Fruit fly (Drosophila melanogaster) whole organism, embryonic: ENCODE data around the gene CG2865.
A peak's percentile ranks its signal among the peaks of the same experiment; 100 is the strongest.

Experiments used
- Abd-B ChIP-seq: fragments of 200-800 bp; sonication (Bioruptor generic); optimal IDR thresholded peaks from 2 replicates; lab custom pipeline; 2018; ENCODE audit warnings: missing biosample characterization, mild to moderate bottlenecking, missing genetic modification characterization, moderate library complexity
- CG10267 ChIP-seq: fragments of 200-800 bp; sonication (Bioruptor generic); optimal IDR thresholded peaks from 2 replicates; lab custom pipeline; 2018; ENCODE audit warnings: missing biosample characterization, mild to moderate bottlenecking, missing genetic modification characterization, moderate library complexity
- CG12236 ChIP-seq: fragments of 200-800 bp; sonication (Bioruptor generic); optimal IDR thresholded peaks from 2 replicates; lab custom pipeline; 2016; ENCODE audit warnings: missing biosample characterization, missing genetic modification characterization
- CG12744 ChIP-seq: fragments of 200-800 bp; sonication (Bioruptor generic); optimal IDR thresholded peaks from 2 replicates; lab custom pipeline; 2016; ENCODE audit warnings: missing biosample characterization, missing genetic modification characterization
- CG12942 ChIP-seq: fragments of 200-800 bp; sonication (Bioruptor generic); optimal IDR thresholded peaks from 3 replicates; lab custom pipeline; 2016; ENCODE audit warnings: missing biosample characterization, missing genetic modification characterization
- CG14014 ChIP-seq: fragments of 200-800 bp; sonication (Bioruptor generic); IDR thresholded peaks from 2 replicates; pipeline ENCODE4 v1.3.6; 2022; ENCODE audit warnings: missing biosample characterization, missing genetic modification characterization
- CG16863 ChIP-seq: fragments of 200-800 bp; sonication (Bioruptor generic); optimal IDR thresholded peaks from 3 replicates; lab custom pipeline; 2016; ENCODE audit warnings: missing biosample characterization, missing genetic modification characterization
- CG17328 ChIP-seq: fragments of 200-800 bp; sonication (Bioruptor generic); IDR thresholded peaks from 2 replicates; pipeline ENCODE4 v1.3.6; 2022; ENCODE audit warnings: missing biosample characterization, missing genetic modification characterization
- CG17359 ChIP-seq: fragments of 200-800 bp; sonication (Bioruptor generic); optimal IDR thresholded peaks from 3 replicates; lab custom pipeline; 2018; ENCODE audit warnings: missing biosample characterization, mild to moderate bottlenecking, missing genetic modification characterization, moderate library complexity
- CG17612 ChIP-seq: fragments of 200-800 bp; sonication (Bioruptor generic); IDR thresholded peaks from 2 replicates; pipeline ENCODE4 v1.3.6; 2022; ENCODE audit warnings: missing biosample characterization, missing genetic modification characterization
- CG2116 ChIP-seq: fragments of 200-800 bp; sonication (Bioruptor generic); optimal IDR thresholded peaks from 3 replicates; lab custom pipeline; 2018; ENCODE audit warnings: missing biosample characterization, mild to moderate bottlenecking, missing genetic modification characterization
- CG2712 ChIP-seq: fragments of 200-800 bp; optimal IDR thresholded peaks from 3 replicates; lab custom pipeline; 2019; ENCODE audit warnings: missing biosample characterization, mild to moderate bottlenecking, missing genetic modification characterization, moderate library complexity
- CG42726 ChIP-seq: fragments of 200-800 bp; sonication (Bioruptor generic); IDR thresholded peaks from 2 replicates; pipeline ENCODE4 v1.3.6; 2022; ENCODE audit warnings: missing biosample characterization, missing genetic modification characterization; ENCODE audit not compliant: partially characterized antibody
- CG7745 ChIP-seq: fragments of 200-800 bp; sonication (Bioruptor generic); optimal IDR thresholded peaks from 2 replicates; lab custom pipeline; 2018; ENCODE audit warnings: missing biosample characterization, mild to moderate bottlenecking, missing genetic modification characterization, moderate library complexity
- CG8281 ChIP-seq: fragments of 200-800 bp; sonication (Bioruptor generic); optimal IDR thresholded peaks from 2 replicates; lab custom pipeline; 2018; ENCODE audit warnings: missing biosample characterization, mild to moderate bottlenecking, missing genetic modification characterization, moderate library complexity
- CG8765 ChIP-seq: fragments of 200-800 bp; sonication (Bioruptor generic); IDR thresholded peaks from 2 replicates; pipeline ENCODE4 v1.3.6; 2022; ENCODE audit warnings: missing biosample characterization, missing genetic modification characterization
- CG9215 ChIP-seq: fragments of 200-800 bp; sonication (Bioruptor generic); IDR thresholded peaks from 2 replicates; pipeline ENCODE4 v1.3.6; 2022; ENCODE audit warnings: missing biosample characterization, missing genetic modification characterization
- CG9609 ChIP-seq: fragments of 200-800 bp; sonication (Bioruptor generic); optimal IDR thresholded peaks from 3 replicates; lab custom pipeline; 2016; ENCODE audit warnings: missing biosample characterization, missing genetic modification characterization
- CG9727 ChIP-seq: fragments of 200-800 bp; sonication (Bioruptor generic); optimal IDR thresholded peaks from 3 replicates; lab custom pipeline; 2017; ENCODE audit warnings: missing biosample characterization, mild to moderate bottlenecking, missing genetic modification characterization
- Ets97D ChIP-seq: fragments of 200-800 bp; sonication (Bioruptor generic); optimal IDR thresholded peaks from 3 replicates; lab custom pipeline; 2016; ENCODE audit warnings: missing biosample characterization, missing genetic modification characterization
- H2.0 ChIP-seq: fragments of 200-800 bp; sonication (Bioruptor generic); IDR thresholded peaks from 2 replicates; pipeline ENCODE4 v1.3.6; 2022; ENCODE audit warnings: missing biosample characterization, missing genetic modification characterization
- HLHmδ ChIP-seq: fragments of 200-800 bp; sonication (Bioruptor generic); optimal IDR thresholded peaks from 2 replicates; lab custom pipeline; 2018; ENCODE audit warnings: missing biosample characterization, mild to moderate bottlenecking, missing genetic modification characterization, moderate library complexity
- Hr78 ChIP-seq, 2 experiments: fragments of 200-800 bp in 1 of 2; fragments of >200 bp in 1 of 2; sonication (Bioruptor generic) in 1 of 2; optimal IDR thresholded peaks; 2 replicates each; lab custom pipeline; 2017 to 2019; ENCODE audit warnings: missing biosample characterization in 2 of 2, missing genetic modification characterization in 2 of 2, mild to moderate bottlenecking in 1 of 2, moderate library complexity in 1 of 2
- Jarid2 ChIP-seq: fragments of 200-800 bp; sonication (Bioruptor generic); optimal IDR thresholded peaks from 3 replicates; lab custom pipeline; 2017; ENCODE audit warnings: mild to moderate bottlenecking, missing biosample characterization, missing genetic modification reagents, missing genetic modification characterization
- Pdp1 ChIP-seq, 2 experiments: fragments of 200-800 bp; sonication (Bioruptor generic); optimal IDR thresholded peaks; 3 replicates each; lab custom pipeline; 2016; ENCODE audit warnings: missing biosample characterization in 2 of 2, missing genetic modification characterization in 2 of 2, mild to moderate bottlenecking in 1 of 2, moderate library complexity in 1 of 2
- Sox100B ChIP-seq: fragments of 200-800 bp; sonication (Bioruptor generic); optimal IDR thresholded peaks from 3 replicates; lab custom pipeline; 2018; ENCODE audit warnings: missing biosample characterization, mild to moderate bottlenecking, missing genetic modification characterization
- Stat92E ChIP-seq, 3 experiments: fragments of >200 bp in 2 of 3; fragments of 200-800 bp in 1 of 3; sonication (Bioruptor generic) in 1 of 3; optimal IDR thresholded peaks; 2 replicates each; lab custom pipeline; 2017 to 2019; ENCODE audit warnings: missing biosample characterization in 3 of 3, missing genetic modification characterization in 3 of 3, mild to moderate bottlenecking in 1 of 3, moderate library complexity in 1 of 3
- ase ChIP-seq: fragments of 200-800 bp; sonication (Bioruptor generic); IDR thresholded peaks from 3 replicates; pipeline ENCODE4 v1.3.6; 2022; ENCODE audit warnings: missing biosample characterization, missing genetic modification characterization
- btn ChIP-seq: fragments of 200-800 bp; sonication (Bioruptor generic); optimal IDR thresholded peaks from 2 replicates; lab custom pipeline; 2016; ENCODE audit warnings: missing biosample characterization, missing genetic modification characterization
- caup ChIP-seq: fragments of 200-800 bp; sonication (Bioruptor generic); optimal IDR thresholded peaks from 3 replicates; lab custom pipeline; 2017; ENCODE audit warnings: missing biosample characterization, mild to moderate bottlenecking, missing genetic modification characterization, moderate library complexity; ENCODE audit not compliant: severe bottlenecking
- chif ChIP-seq, 2 experiments: fragments of 200-800 bp; sonication (Bioruptor generic); optimal IDR thresholded peaks; 3 replicates each; lab custom pipeline; 2016; ENCODE audit warnings: missing biosample characterization in 2 of 2, missing genetic modification characterization in 2 of 2
- corto ChIP-seq: fragments of 200-800 bp; sonication (Bioruptor generic); optimal IDR thresholded peaks from 2 replicates; lab custom pipeline; 2016; ENCODE audit warnings: missing biosample characterization, mild to moderate bottlenecking, missing genetic modification characterization, moderate library complexity
- da ChIP-seq: fragments of 200-800 bp; sonication (Bioruptor generic); optimal IDR thresholded peaks from 2 replicates; lab custom pipeline; 2016; ENCODE audit warnings: missing biosample characterization, missing genetic modification characterization
- dimm ChIP-seq: fragments of 200-800 bp; sonication (Bioruptor generic); IDR thresholded peaks from 2 replicates; pipeline ENCODE4 v1.3.6; 2022; ENCODE audit warnings: missing biosample characterization, missing genetic modification characterization
- eve ChIP-seq, 2 experiments: fragments of >200 bp; optimal IDR thresholded peaks; 2 replicates each; lab custom pipeline; 2017; ENCODE audit warnings: missing biosample characterization in 2 of 2, missing genetic modification characterization in 2 of 2
- hkb ChIP-seq, 2 experiments: fragments of 200-800 bp in 1 of 2; fragments of >200 bp in 1 of 2; sonication (Bioruptor generic) in 1 of 2; IDR thresholded peaks in 1 of 2; optimal IDR thresholded peaks in 1 of 2; 2 replicates each; pipeline versions ENCODE4 v1.3.6 to Lab custom; 2017 to 2022; ENCODE audit warnings: missing biosample characterization in 1 of 2, missing genetic modification characterization in 1 of 2
- inv ChIP-seq: fragments of 200-800 bp; sonication (Bioruptor generic); IDR thresholded peaks from 2 replicates; pipeline ENCODE4 v1.3.6; 2022; ENCODE audit warnings: missing biosample characterization, missing genetic modification characterization; ENCODE audit not compliant: partially characterized antibody
- jumu ChIP-seq: fragments of 200-800 bp; sonication (Bioruptor generic); optimal IDR thresholded peaks from 3 replicates; lab custom pipeline; 2016; ENCODE audit warnings: missing biosample characterization, missing genetic modification characterization
- lbe ChIP-seq: fragments of 200-800 bp; sonication (Bioruptor generic); optimal IDR thresholded peaks from 2 replicates; lab custom pipeline; 2016; ENCODE audit warnings: missing biosample characterization, mild to moderate bottlenecking, missing genetic modification characterization
- nmo ChIP-seq: fragments of 200-800 bp; sonication (Bioruptor generic); optimal IDR thresholded peaks from 2 replicates; lab custom pipeline; 2018; ENCODE audit warnings: missing biosample characterization, mild to moderate bottlenecking, missing genetic modification characterization, moderate library complexity
- pita ChIP-seq: fragments of 200-800 bp; sonication (Bioruptor generic); optimal IDR thresholded peaks from 2 replicates; lab custom pipeline; 2017; ENCODE audit warnings: missing biosample characterization, mild to moderate bottlenecking, missing genetic modification characterization
- ranshi ChIP-seq: fragments of 200-800 bp; sonication (Bioruptor generic); IDR thresholded peaks from 2 replicates; pipeline ENCODE4 v1.3.6; 2022; ENCODE audit warnings: missing biosample characterization, missing genetic modification characterization
- rib ChIP-seq: fragments of 200-800 bp; sonication (Bioruptor generic); IDR thresholded peaks from 2 replicates; pipeline ENCODE4 v1.3.6; 2022; ENCODE audit warnings: missing biosample characterization, missing genetic modification characterization
- sob ChIP-seq: fragments of 200-800 bp; sonication (Bioruptor generic); IDR thresholded peaks from 2 replicates; pipeline ENCODE4 v1.3.6; 2022; ENCODE audit warnings: missing biosample characterization, missing genetic modification characterization
- tio ChIP-seq: fragments of 200-800 bp; sonication (Bioruptor generic); optimal IDR thresholded peaks from 2 replicates; lab custom pipeline; 2017; ENCODE audit warnings: missing biosample characterization, missing genetic modification characterization, inconsistent platforms
- trh ChIP-seq: fragments of 200-800 bp; sonication (Bioruptor generic); optimal IDR thresholded peaks from 2 replicates; lab custom pipeline; 2016; ENCODE audit warnings: missing biosample characterization, missing genetic modification characterization
- ttk ChIP-seq: fragments of 200-800 bp; sonication (Bioruptor generic); IDR thresholded peaks from 2 replicates; pipeline ENCODE4 v2.1.2; 2022; ENCODE audit warnings: missing biosample characterization, missing genetic modification characterization
- twi ChIP-seq: fragments of 200-800 bp; optimal IDR thresholded peaks from 2 replicates; lab custom pipeline; 2019; ENCODE audit warnings: missing biosample characterization, mild to moderate bottlenecking, missing genetic modification characterization, moderate library complexity
- unpg ChIP-seq: fragments of 200-800 bp; sonication (Bioruptor generic); optimal IDR thresholded peaks from 3 replicates; lab custom pipeline; 2018; ENCODE audit warnings: missing biosample characterization, mild to moderate bottlenecking, missing genetic modification characterization, moderate library complexity

The CG2865 gene

DNA sequence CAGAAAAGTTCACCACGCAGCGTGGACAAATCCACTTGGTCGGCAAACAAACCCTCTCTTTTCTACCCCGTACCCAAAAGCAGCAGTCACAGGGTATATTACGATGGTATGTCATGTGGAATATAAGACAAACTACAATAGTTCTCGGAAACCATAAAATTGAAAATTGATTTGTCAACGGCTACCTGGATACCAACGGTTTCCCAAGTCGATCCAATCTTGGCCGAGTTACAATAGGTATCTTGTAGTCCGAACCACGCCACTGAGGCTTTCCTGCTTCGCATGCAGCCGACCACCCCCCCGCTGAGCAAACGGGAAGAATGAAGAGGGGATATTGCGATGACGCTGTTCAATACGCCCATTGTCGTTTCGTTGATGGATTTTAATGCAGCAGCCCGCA, 25.2 kb upstream of the CG2865 start (continued):
- TF ChIP-seq CG12744 (GFP tag; lab: Kevin White, UChicago), result no peak
- TF ChIP-seq CG17359 (tag; lab: Kevin White, UChicago), result peak; percentile 51
- TF ChIP-seq twi (tag; lab: Kevin White, UChicago), result no peak
- TF ChIP-seq ase (GFP tag; lab: Robert Waterston, UW), result peak; percentile 67; the same call in 2 of the 3 replicates
- no peak for TF ChIP-seq HLHmδ (GFP tag; lab: Kevin White, UChicago)
- TF ChIP-seq nmo (GFP tag; lab: Kevin White, UChicago), result no peak
- TF ChIP-seq CG2712 (tag; lab: Kevin White, UChicago), result peak; percentile 85
- peak; percentile 76 for TF ChIP-seq jumu (GFP tag; lab: Kevin White, UChicago)
- no peak for TF ChIP-seq CG12942
- peak in 1 of 2 experiments; percentile 63 for TF ChIP-seq Pdp1 (GFP tag; optimal IDR thresholded peaks at IDR 0.05; lab: Kevin White, UChicago)
- TF ChIP-seq Abd-B (GFP tag; lab: Kevin White, UChicago), result peak; percentile 8
- TF ChIP-seq Ets97D (GFP tag; lab: Kevin White, UChicago), result no peak
- TF ChIP-seq Stat92E (GFP tag; optimal IDR thresholded peaks at IDR 0.05; lab: Kevin White, UChicago), result peak in 1 of 3 experiments; percentile 45
- no peak for TF ChIP-seq CG9609 (GFP tag; lab: Kevin White, UChicago)
- no peak for TF ChIP-seq trh
- TF ChIP-seq chif (GFP tag; optimal IDR thresholded peaks at IDR 0.05; lab: Kevin White, UChicago), result peak in 1 of 2 experiments; percentile 53
- TF ChIP-seq Jarid2 (GFP tag; lab: Kevin White, UChicago), result no peak
- TF ChIP-seq CG16863, result peak; percentile 69
- no peak for TF ChIP-seq CG42726 (GFP tag; lab: Robert Waterston, UW)
- TF ChIP-seq pita, result no peak
- TF ChIP-seq caup (GFP tag; lab: Kevin White, UChicago), result no peak
- no peak for TF ChIP-seq corto
- TF ChIP-seq ranshi (GFP tag; lab: Robert Waterston, UW), result peak; percentile 63; the same call in 1 of the 2 replicates
- TF ChIP-seq hkb (optimal IDR thresholded peaks at IDR 0.05; lab: Kevin White, UChicago), result no peak
- peak; percentile 59; the same call in 1 of the 2 replicates for TF ChIP-seq hkb (GFP tag; IDR thresholded peaks at IDR 0.05; lab: Robert Waterston, UW)
- TF ChIP-seq CG2116 (GFP tag; lab: Kevin White, UChicago), result no peak
- TF ChIP-seq H2.0 (GFP tag; lab: Robert Waterston, UW), result peak; percentile 50; the same call in 1 of the 2 replicates
- peak in 1 of 2 experiments; percentile 21 for TF ChIP-seq eve (GFP tag; optimal IDR thresholded peaks at IDR 0.05; lab: Kevin White, UChicago)
- no peak for TF ChIP-seq inv (GFP tag; lab: Robert Waterston, UW)
- peak; percentile 80 for TF ChIP-seq CG17328 (GFP tag; lab: Robert Waterston, UW)
- no peak for TF ChIP-seq Sox100B (GFP tag; lab: Kevin White, UChicago)
- peak; percentile 58; the same call in 1 of the 2 replicates for TF ChIP-seq sob (GFP tag; lab: Robert Waterston, UW)
- no peak for TF ChIP-seq da (GFP tag; lab: Kevin White, UChicago)
- peak; percentile 78 for TF ChIP-seq CG8765
- TF ChIP-seq tio, result no peak
- TF ChIP-seq CG10267 (tag; lab: Kevin White, UChicago), result peak; percentile 40
- TF ChIP-seq CG9215, result peak; percentile 49; the same call in 1 of the 2 replicates
- no peak for TF ChIP-seq CG14014
- TF ChIP-seq CG8281, result no peak
- TF ChIP-seq btn (GFP tag; lab: Kevin White, UChicago), result peak; percentile 11
- TF ChIP-seq Hr78 (GFP tag; optimal IDR thresholded peaks at IDR 0.05; lab: Kevin White, UChicago), result no peak
- peak; percentile 40 for TF ChIP-seq unpg
- no peak for TF ChIP-seq CG17612 (GFP tag; lab: Robert Waterston, UW)
- TF ChIP-seq CG12236 (GFP tag; lab: Kevin White, UChicago), result no peak
- no peak for TF ChIP-seq lbe
- TF ChIP-seq rib (GFP tag; lab: Robert Waterston, UW), result no peak
- peak; percentile 62 for TF ChIP-seq CG9727 (GFP tag; lab: Kevin White, UChicago)
- no peak for TF ChIP-seq dimm (GFP tag; lab: Robert Waterston, UW)
- peak; percentile 84 for TF ChIP-seq ttk (GFP tag; lab: Robert Waterston, UW)
- no peak for TF ChIP-seq CG7745 (tag; lab: Kevin White, UChicago)
